ENCODE assay signal across 2 fruit fly cellular contexts in the genomic region with DNA sequence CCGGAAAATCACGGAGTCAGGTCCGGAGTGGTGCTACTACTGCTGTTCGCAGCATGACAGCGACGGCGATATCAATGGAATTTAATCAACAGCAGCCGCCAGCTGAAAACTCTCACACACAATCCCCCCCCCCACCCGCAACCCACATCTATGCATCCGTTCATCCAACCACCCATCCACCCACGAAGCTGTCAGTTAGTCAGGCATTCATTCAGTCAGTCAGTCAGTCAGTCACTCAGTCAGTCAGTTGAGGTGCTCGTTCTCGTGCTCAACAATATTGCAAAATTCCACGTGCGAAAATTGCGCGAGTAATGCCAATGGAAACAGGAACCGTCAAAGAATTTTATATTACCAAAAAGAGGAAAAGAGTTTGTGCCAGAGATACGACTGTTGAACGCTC.
TF ChIP-seq lines count a peak whose summit lies in the region.

No protein-coding gene starts in this region.

- no peak for TF ChIP-seq CTCF in whole organism, embryonic (GFP tag; optimal IDR thresholded peaks at IDR 0.05; lab: Kevin White, UChicago)

TF ChIP-seq in whole organism, embryonic, 481 proteins besides CTCF, POLR2A, EP300 and RAD21:
- TF ChIP-seq CG2678 (tag; optimal IDR thresholded peaks at IDR 0.05; lab: Kevin White, UChicago) (no peak), crol (GFP tag; IDR thresholded peaks at IDR 0.05; lab: Robert Waterston, UW) (peak; percentile 41; the same call in 1 of the 2 replicates), Ptx1 (GFP tag; IDR thresholded peaks at IDR 0.05; lab: Robert Waterston, UW) (0 out of 2 replicates have a peak, but pooled peaks have one; percentile 8), CG8281 (tag; optimal IDR thresholded peaks at IDR 0.05; lab: Kevin White, UChicago) (peak; percentile 95), pan (optimal IDR thresholded peaks at IDR 0.05; lab: Kevin White, UChicago) (no peak), pan (GFP tag; optimal IDR thresholded peaks at IDR 0.05 in 1 of 2, IDR thresholded peaks at IDR 0.05 in 1 of 2) (no peak)

TF ChIP-seq in whole organism, wandering third instar larva, 38 proteins besides CTCF, POLR2A, EP300 and RAD21:
- TF ChIP-seq Dfd (GFP tag; optimal IDR thresholded peaks at IDR 0.05; lab: Kevin White, UChicago) (peak; percentile 1), brk (GFP tag; optimal IDR thresholded peaks at IDR 0.05; lab: Kevin White, UChicago) (no peak)
